Worm (Caenorhabditis elegans): ENCODE measurements around the gene F14H3.6.

DNA sequence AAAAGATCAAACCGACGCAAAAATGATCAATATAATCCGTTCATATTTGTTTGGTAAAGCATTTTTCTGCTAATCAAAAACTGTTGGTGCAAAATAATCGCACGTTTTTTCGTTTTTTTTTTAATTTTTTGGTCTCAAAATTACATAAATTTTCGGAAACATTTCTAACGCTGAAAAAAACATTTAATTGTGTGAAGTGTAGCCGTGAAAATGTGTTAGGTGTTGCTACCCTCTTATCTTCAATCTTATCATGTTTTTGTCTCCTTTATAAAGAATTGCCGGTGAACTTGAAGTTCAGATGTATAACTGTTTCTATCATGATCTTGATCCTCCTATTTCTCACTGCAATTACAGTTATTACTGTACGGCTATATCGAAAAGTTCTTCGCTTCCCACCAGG, 10.2 kb upstream of the F14H3.6 start, which contains the start of gene cyp-35D1:
- TF ChIP-seq odd-2 (tag; optimal IDR thresholded peaks at IDR 0.05) = no peak
- no peak for TF ChIP-seq nfya-1 (tag; optimal IDR thresholded peaks at IDR 0.05)
- TF ChIP-seq fkh-10 (GFP tag; optimal IDR thresholded peaks at IDR 0.05) = no peak
- no peak for TF ChIP-seq hlh-15 (tag; optimal IDR thresholded peaks at IDR 0.05)
- no peak for TF ChIP-seq sdc-2 (tag; optimal IDR thresholded peaks at IDR 0.05)
- TF ChIP-seq dmd-4 (tag; optimal IDR thresholded peaks at IDR 0.05; ENCODE audit: borderline replicate concordance) = no peak
- TF ChIP-seq unc-86 (tag; optimal IDR thresholded peaks at IDR 0.05) = no peak

Data from whole organism, late embryonic.